Worm (Caenorhabditis elegans) whole organism, L4 larva: ENCODE measurements around the gene Y43H11AL.1.

Experiments used
- F26F4.8 ChIP-seq: fragments of 200-800 bp; sonication (Bioruptor generic); conservative IDR thresholded peaks from 2 replicates; pipeline ENCODE4 v1.3.6; 2022; ENCODE audit warnings: missing genetic modification characterization, missing compliant biosample characterization
- F37D6.2 ChIP-seq: sonication (generic microtip); optimal IDR thresholded peaks from 2 replicates; lab custom pipeline; 2016; ENCODE audit warnings: mild to moderate bottlenecking, missing genetic modification characterization, missing compliant biosample characterization
- F44E2.7 ChIP-seq: fragments of 200-800 bp; sonication (Bioruptor generic); IDR thresholded peaks from 2 replicates; pipeline ENCODE4 v2.1.2; 2022; ENCODE audit warnings: missing genetic modification characterization, missing compliant biosample characterization
- Y48G9A.11 ChIP-seq: fragments of 200-800 bp; sonication (Bioruptor generic); IDR thresholded peaks from 2 replicates; pipeline ENCODE4 v1.3.6; 2022; ENCODE audit warnings: missing genetic modification reagents, missing genetic modification characterization, missing compliant biosample characterization
- Y5F2A.4 ChIP-seq: fragments of 200-800 bp; sonication (Bioruptor generic); optimal IDR thresholded peaks from 2 replicates; lab custom pipeline; 2018; ENCODE audit warnings: mild to moderate bottlenecking, missing genetic modification characterization, missing compliant biosample characterization
- Y75B8A.6 ChIP-seq: fragments of 200-800 bp; sonication (Bioruptor generic); IDR thresholded peaks from 2 replicates; pipeline ENCODE4 v1.3.6; 2022; ENCODE audit warnings: missing genetic modification reagents, missing genetic modification characterization, missing compliant biosample characterization
- ZK337.2 ChIP-seq: fragments of 200-800 bp; sonication (Bioruptor generic); IDR thresholded peaks from 2 replicates; pipeline ENCODE4 v1.3.6; 2022; ENCODE audit warnings: missing genetic modification reagents, missing genetic modification characterization, missing compliant biosample characterization
- ama-1 ChIP-seq: fragments of 150-350 bp; optimal IDR thresholded peaks from 2 replicates; lab custom pipeline; 2014; ENCODE audit warnings: inconsistent platforms, mixed read lengths
- arid-1 ChIP-seq: fragments of 200-800 bp; sonication (Bioruptor generic); conservative IDR thresholded peaks from 2 replicates; pipeline ENCODE4 v1.3.6; 2022; ENCODE audit warnings: missing genetic modification reagents, missing genetic modification characterization, missing compliant biosample characterization
- attf-4 ChIP-seq: sonication (generic microtip); optimal IDR thresholded peaks from 3 replicates; lab custom pipeline; 2017; ENCODE audit warnings: missing biosample characterization, missing genetic modification characterization
- ceh-32 ChIP-seq: sonication (generic microtip); optimal IDR thresholded peaks from 2 replicates; lab custom pipeline; 2016; ENCODE audit warnings: mild to moderate bottlenecking, missing genetic modification characterization, missing compliant biosample characterization; ENCODE audit not compliant: poor library complexity
- ceh-62 ChIP-seq: sonication (generic microtip); optimal IDR thresholded peaks from 2 replicates; lab custom pipeline; 2017; ENCODE audit warnings: missing biosample characterization, missing genetic modification characterization
- ces-1 ChIP-seq: fragments of 150-350 bp; sonication (generic microtip); optimal IDR thresholded peaks from 4 replicates; lab custom pipeline; 2014; ENCODE audit warnings: missing biosample characterization, missing genetic modification reagents, missing genetic modification characterization
- cey-2 ChIP-seq: sonication (generic microtip); optimal IDR thresholded peaks from 3 replicates; lab custom pipeline; 2017; ENCODE audit warnings: missing genetic modification characterization, mild to moderate bottlenecking, missing compliant biosample characterization, antibody characterized with exemption, borderline replicate concordance; ENCODE audit not compliant: insufficient read depth
- daf-12 ChIP-seq: fragments of 150-350 bp; optimal IDR thresholded peaks from 2 replicates; lab custom pipeline; 2014; ENCODE audit warnings: missing biosample characterization, missing genetic modification reagents, missing genetic modification characterization
- daf-16 ChIP-seq, 3 experiments: sonication (generic microtip); optimal IDR thresholded peaks; 2 replicates each; lab custom pipeline; 2016 to 2017; ENCODE audit warnings: missing genetic modification characterization in 3 of 3, missing genetic modification reagents in 3 of 3, mild to moderate bottlenecking in 2 of 3, missing compliant biosample characterization in 2 of 3, missing biosample characterization in 1 of 3, moderate library complexity in 1 of 3
- daf-19 ChIP-seq: fragments of 200-800 bp; sonication (Bioruptor generic); conservative IDR thresholded peaks from 2 replicates; pipeline ENCODE4 v1.3.6; 2022; ENCODE audit warnings: missing genetic modification characterization, missing compliant biosample characterization
- dmd-6 ChIP-seq: fragments of 200-800 bp; sonication (Bioruptor generic); IDR thresholded peaks from 2 replicates; pipeline ENCODE4 v1.3.6; 2022; ENCODE audit warnings: missing genetic modification reagents, missing genetic modification characterization, missing compliant biosample characterization
- dmd-8 ChIP-seq: fragments of 200-800 bp; sonication (Bioruptor generic); IDR thresholded peaks from 2 replicates; pipeline ENCODE4 v1.3.6; 2022; ENCODE audit warnings: missing genetic modification characterization, missing compliant biosample characterization
- dpl-1 ChIP-seq: fragments of 150-350 bp; optimal IDR thresholded peaks from 2 replicates; lab custom pipeline; 2014; ENCODE audit warnings: missing biosample characterization, missing genetic modification reagents, missing genetic modification characterization
- egl-27 ChIP-seq: sonication (generic microtip); optimal IDR thresholded peaks from 3 replicates; lab custom pipeline; 2017; ENCODE audit warnings: missing biosample characterization, missing genetic modification reagents, missing genetic modification characterization
- egl-43 ChIP-seq: fragments of 200-800 bp; sonication (Bioruptor generic); IDR thresholded peaks from 2 replicates; pipeline ENCODE4 v1.3.6; 2022; ENCODE audit warnings: missing genetic modification reagents, missing genetic modification characterization, missing compliant biosample characterization
- fkh-10 ChIP-seq: fragments of 150-350 bp; optimal IDR thresholded peaks from 2 replicates; lab custom pipeline; 2014; ENCODE audit warnings: missing biosample characterization, missing genetic modification reagents, missing genetic modification characterization
- fos-1 ChIP-seq: fragments of 150-350 bp; optimal IDR thresholded peaks from 2 replicates; lab custom pipeline; 2014; ENCODE audit warnings: missing biosample characterization, missing genetic modification characterization
- gei-8 ChIP-seq: fragments of 200-800 bp; sonication (Bioruptor generic); optimal IDR thresholded peaks from 2 replicates; lab custom pipeline; 2018; ENCODE audit warnings: mild to moderate bottlenecking, missing genetic modification characterization, missing compliant biosample characterization
- hif-1 ChIP-seq, 2 experiments: sonication (generic microtip); optimal IDR thresholded peaks; 2 replicates each; lab custom pipeline; 2016 to 2017; ENCODE audit warnings: missing compliant biosample characterization in 2 of 2, missing genetic modification characterization in 2 of 2, missing genetic modification reagents in 2 of 2, missing genotype in 2 of 2, mild to moderate bottlenecking in 1 of 2
- jun-1 ChIP-seq: fragments of 150-350 bp; optimal IDR thresholded peaks from 2 replicates; lab custom pipeline; 2014; ENCODE audit warnings: missing biosample characterization, missing genetic modification reagents, missing genetic modification characterization
- lin-13 ChIP-seq: fragments of 150-350 bp; optimal IDR thresholded peaks from 2 replicates; lab custom pipeline; 2014; ENCODE audit warnings: missing biosample characterization, missing genetic modification reagents, missing genetic modification characterization
- lin-29 ChIP-seq: fragments of 200-800 bp; sonication (Bioruptor generic); IDR thresholded peaks from 2 replicates; pipeline ENCODE4 v1.3.6; 2022; ENCODE audit warnings: missing genetic modification reagents, missing genetic modification characterization, missing compliant biosample characterization
- lin-39 ChIP-seq: fragments of 150-350 bp; optimal IDR thresholded peaks from 2 replicates; lab custom pipeline; 2014; ENCODE audit warnings: missing biosample characterization, missing genetic modification reagents, missing genetic modification characterization
- lir-3 ChIP-seq: sonication (generic microtip); optimal IDR thresholded peaks from 2 replicates; lab custom pipeline; 2016; ENCODE audit warnings: mild to moderate bottlenecking, missing genetic modification characterization, missing compliant biosample characterization
- lsy-2 ChIP-seq, 2 experiments: fragments of 150-350 bp in 1 of 2; sonication (generic microtip) in 1 of 2; optimal IDR thresholded peaks; 2 replicates each; lab custom pipeline; 2014 to 2017; ENCODE audit warnings: missing biosample characterization in 2 of 2, missing genetic modification characterization in 2 of 2
- mdl-1 ChIP-seq, 2 experiments: fragments of 150-350 bp in 1 of 2; sonication (generic microtip) in 1 of 2; optimal IDR thresholded peaks; 2 replicates each; lab custom pipeline; 2014 to 2017; ENCODE audit warnings: missing biosample characterization in 2 of 2, missing genetic modification characterization in 2 of 2
- mdt-29 ChIP-seq: fragments of 200-800 bp; sonication (Bioruptor generic); IDR thresholded peaks from 2 replicates; pipeline ENCODE4 v1.3.6; 2022; ENCODE audit warnings: missing genetic modification reagents, missing genetic modification characterization, missing compliant biosample characterization
- mep-1 ChIP-seq: fragments of 150-350 bp; sonication (generic microtip); optimal IDR thresholded peaks from 3 replicates; lab custom pipeline; 2014; ENCODE audit warnings: missing biosample characterization, missing genetic modification characterization
- mxl-2 ChIP-seq: fragments of 200-800 bp; sonication (Bioruptor generic); conservative IDR thresholded peaks from 2 replicates; pipeline ENCODE4 v1.3.6; 2022; ENCODE audit warnings: missing genetic modification reagents, missing genetic modification characterization, missing compliant biosample characterization
- mxl-3 ChIP-seq: fragments of 200-800 bp; sonication (Bioruptor generic); optimal IDR thresholded peaks from 2 replicates; lab custom pipeline; 2018; ENCODE audit warnings: mild to moderate bottlenecking, missing genetic modification characterization, missing compliant biosample characterization
- nhr-102 ChIP-seq: sonication (generic microtip); optimal IDR thresholded peaks from 2 replicates; lab custom pipeline; 2016; ENCODE audit warnings: mild to moderate bottlenecking, missing genetic modification characterization, moderate library complexity, missing compliant biosample characterization
- nhr-25 ChIP-seq: sonication (generic microtip); optimal IDR thresholded peaks from 2 replicates; lab custom pipeline; 2017; ENCODE audit warnings: missing genetic modification characterization, mild to moderate bottlenecking, missing compliant biosample characterization, antibody characterized with exemption, moderate library complexity, borderline replicate concordance; ENCODE audit not compliant: insufficient read depth
- php-3 ChIP-seq: fragments of 200-800 bp; sonication (Bioruptor generic); IDR thresholded peaks from 2 replicates; pipeline ENCODE4 v1.3.6; 2022; ENCODE audit warnings: missing genetic modification reagents, missing genetic modification characterization, missing compliant biosample characterization
- rbr-2 ChIP-seq: sonication (generic microtip); optimal IDR thresholded peaks from 2 replicates; lab custom pipeline; 2016; ENCODE audit warnings: missing genotype, missing genetic modification characterization, missing compliant biosample characterization
- saeg-2 ChIP-seq: fragments of 200-800 bp; sonication (Bioruptor generic); IDR thresholded peaks from 2 replicates; pipeline ENCODE4 v1.3.6; 2022; ENCODE audit warnings: missing genetic modification reagents, missing genetic modification characterization, missing compliant biosample characterization
- set-16 ChIP-seq: fragments of 200-800 bp; sonication (Bioruptor generic); IDR thresholded peaks from 2 replicates; pipeline ENCODE4 v1.3.6; 2022; ENCODE audit warnings: missing genetic modification reagents, missing genetic modification characterization, missing compliant biosample characterization
- snpc-4 ChIP-seq: fragments of 150-350 bp; optimal IDR thresholded peaks from 2 replicates; lab custom pipeline; 2014; ENCODE audit warnings: missing biosample characterization, missing genetic modification characterization
- spr-3 ChIP-seq: fragments of 200-800 bp; sonication (Bioruptor generic); optimal IDR thresholded peaks from 2 replicates; lab custom pipeline; 2018; ENCODE audit warnings: mild to moderate bottlenecking, missing genetic modification characterization, missing compliant biosample characterization
- unc-39 ChIP-seq: sonication (generic microtip); optimal IDR thresholded peaks from 2 replicates; lab custom pipeline; 2017; ENCODE audit warnings: missing biosample characterization, missing genetic modification characterization
- unc-62 ChIP-seq, 3 experiments: fragments of 150-350 bp in 1 of 3; sonication (generic microtip); optimal IDR thresholded peaks in 2 of 3; peaks in 1 of 3; 1 replicate in 1 of 3; 2 replicates in 2 of 3; lab custom pipeline; 2014 to 2017; ENCODE audit warnings: missing biosample characterization in 3 of 3, missing genetic modification characterization in 3 of 3, missing genetic modification reagents in 3 of 3, missing genotype in 1 of 3
- zfp-2 ChIP-seq: sonication (generic microtip); optimal IDR thresholded peaks from 2 replicates; lab custom pipeline; 2016; ENCODE audit warnings: mild to moderate bottlenecking, missing genetic modification characterization, missing compliant biosample characterization
- zip-2 ChIP-seq: fragments of 150-350 bp; optimal IDR thresholded peaks from 2 replicates; lab custom pipeline; 2014; ENCODE audit warnings: missing biosample characterization, missing genetic modification characterization
- ztf-11 ChIP-seq: fragments of 150-350 bp; optimal IDR thresholded peaks from 2 replicates; lab custom pipeline; 2014; ENCODE audit warnings: missing biosample characterization, missing genetic modification characterization

Y43H11AL.1 gene

ce11 chrII:216598-216997, 15.9 kb downstream of the Y43H11AL.1 start, which contains the start of gene F48A11.4 (continued):
- TF ChIP-seq unc-62 (GFP tag; optimal IDR thresholded peaks at IDR 0.05 in 1 of 2; lab: Kevin White, UChicago) (peak in 1 of 2 experiments; percentile 74), unc-62 (tag; optimal IDR thresholded peaks at IDR 0.05; lab: Kevin White, UChicago) (no peak), daf-16 (GFP tag; optimal IDR thresholded peaks at IDR 0.05; lab: Kevin White, UChicago) (peak in 1 of 2 experiments; percentile 55), daf-16 (tag; optimal IDR thresholded peaks at IDR 0.05; lab: Kevin White, UChicago) (peak; percentile 35), mxl-3 (GFP tag; lab: Kevin White, UChicago) (peak; percentile 56), daf-19 (GFP tag; lab: Robert Waterston, UW) (no peak), ces-1 (GFP tag; lab: Kevin White, UChicago) (no peak), Y5F2A.4 (GFP tag; lab: Kevin White, UChicago) (peak; percentile 78), fos-1 (tag; lab: Kevin White, UChicago) (peak; percentile 50), cey-2 (tag; lab: Kevin White, UChicago) (no peak), ceh-32 (tag; lab: Kevin White, UChicago) (peak; percentile 18), ZK337.2 (GFP tag; lab: Robert Waterston, UW) (peak; percentile 82), unc-39 (tag; lab: Kevin White, UChicago) (no peak), F26F4.8 (GFP tag; lab: Robert Waterston, UW) (no peak), Y75B8A.6 (GFP tag; lab: Robert Waterston, UW) (peak; percentile 93), arid-1 (GFP tag; lab: Robert Waterston, UW) (peak; percentile 92), egl-27 (tag; lab: Kevin White, UChicago) (no peak), ceh-62 (tag; lab: Kevin White, UChicago) (no peak), gei-8 (GFP tag; lab: Kevin White, UChicago) (peak; percentile 26), F37D6.2 (peak; percentile 78), nhr-102 (tag; lab: Kevin White, UChicago) (peak; percentile 91), ama-1 (lab: Kevin White, UChicago) (peak; percentile 95), zip-2 (tag; lab: Kevin White, UChicago) (peak; percentile 74), fkh-10 (peak; percentile 90), rbr-2 (peak; percentile 90), mdt-29 (GFP tag; lab: Robert Waterston, UW) (peak; percentile 88), ztf-11 (tag; lab: Kevin White, UChicago) (no peak), saeg-2 (peak; percentile 72; the same call in 1 of the 2 replicates), jun-1 (tag; lab: Kevin White, UChicago) (peak; percentile 83), dmd-6 (peak; percentile 87), mxl-2 (GFP tag; lab: Robert Waterston, UW) (peak; percentile 33; the same call in 1 of the 2 replicates), lsy-2 (tag; optimal IDR thresholded peaks at IDR 0.05; lab: Kevin White, UChicago) (peak; percentile 36 to 95), attf-4 (tag; lab: Kevin White, UChicago) (no peak), zfp-2 (tag; lab: Kevin White, UChicago) (peak; percentile 79), mdl-1 (tag; optimal IDR thresholded peaks at IDR 0.05; lab: Kevin White, UChicago) (no peak), hif-1 (tag; optimal IDR thresholded peaks at IDR 0.05; lab: Kevin White, UChicago) (peak in 1 of 2 experiments; percentile 70), snpc-4 (tag; lab: Kevin White, UChicago) (no peak), dpl-1 (GFP tag; lab: Kevin White, UChicago) (peak; percentile 100), lin-29 (GFP tag; lab: Robert Waterston, UW) (peak; percentile 92), set-16 (GFP tag; lab: Robert Waterston, UW) (no peak), lin-13 (GFP tag; lab: Kevin White, UChicago) (peak; percentile 89), lin-39 (tag; lab: Kevin White, UChicago) (no peak), F44E2.7 (GFP tag; lab: Robert Waterston, UW) (no peak), egl-43 (GFP tag; lab: Robert Waterston, UW) (peak; percentile 86), daf-12 (tag; lab: Kevin White, UChicago) (no peak), lir-3 (tag; lab: Kevin White, UChicago) (peak; percentile 8), dmd-8 (GFP tag; lab: Robert Waterston, UW) (no peak), spr-3 (GFP tag; lab: Kevin White, UChicago) (peak; percentile 90), Y48G9A.11 (GFP tag; lab: Robert Waterston, UW) (peak; percentile 83), php-3 (GFP tag; lab: Robert Waterston, UW) (peak; percentile 75), nhr-25 (tag; lab: Kevin White, UChicago) (peak; percentile 77), mep-1 (tag; lab: Kevin White, UChicago) (peak; percentile 93)
